Worm (Caenorhabditis elegans) whole organism, L4 larva: Measurements from ENCODE around the gene C45G9.10.

Experiments used
- D1046.2 ChIP-seq: fragments of 200-800 bp; sonication (Bioruptor generic); IDR thresholded peaks from 2 replicates; pipeline ENCODE4 v1.3.6; 2022; ENCODE audit warnings: missing genetic modification characterization, missing compliant biosample characterization
- T20F7.1 ChIP-seq: fragments of 200-800 bp; sonication (Bioruptor generic); optimal IDR thresholded peaks from 2 replicates; lab custom pipeline; 2018; ENCODE audit warnings: mild to moderate bottlenecking, missing genetic modification characterization, missing compliant biosample characterization
- Y105C5A.15 ChIP-seq: fragments of 200-800 bp; sonication (Bioruptor generic); IDR thresholded peaks from 2 replicates; pipeline ENCODE4 v1.3.6; 2022; ENCODE audit warnings: missing genetic modification characterization, missing compliant biosample characterization
- Y48G9A.11 ChIP-seq: fragments of 200-800 bp; sonication (Bioruptor generic); IDR thresholded peaks from 2 replicates; pipeline ENCODE4 v1.3.6; 2022; ENCODE audit warnings: missing genetic modification reagents, missing genetic modification characterization, missing compliant biosample characterization
- Y5F2A.4 ChIP-seq: fragments of 200-800 bp; sonication (Bioruptor generic); optimal IDR thresholded peaks from 2 replicates; lab custom pipeline; 2018; ENCODE audit warnings: mild to moderate bottlenecking, missing genetic modification characterization, missing compliant biosample characterization
- Y75B8A.6 ChIP-seq: fragments of 200-800 bp; sonication (Bioruptor generic); IDR thresholded peaks from 2 replicates; pipeline ENCODE4 v1.3.6; 2022; ENCODE audit warnings: missing genetic modification reagents, missing genetic modification characterization, missing compliant biosample characterization
- aha-1 ChIP-seq: fragments of 150-350 bp; peaks from one replicate; lab custom pipeline; 2014; ENCODE audit warnings: missing biosample characterization, missing genetic modification characterization
- arid-1 ChIP-seq: fragments of 200-800 bp; sonication (Bioruptor generic); conservative IDR thresholded peaks from 2 replicates; pipeline ENCODE4 v1.3.6; 2022; ENCODE audit warnings: missing genetic modification reagents, missing genetic modification characterization, missing compliant biosample characterization
- attf-4 ChIP-seq: sonication (generic microtip); optimal IDR thresholded peaks from 3 replicates; lab custom pipeline; 2017; ENCODE audit warnings: missing biosample characterization, missing genetic modification characterization
- ceh-62 ChIP-seq: sonication (generic microtip); optimal IDR thresholded peaks from 2 replicates; lab custom pipeline; 2017; ENCODE audit warnings: missing biosample characterization, missing genetic modification characterization
- daf-12 ChIP-seq: fragments of 150-350 bp; optimal IDR thresholded peaks from 2 replicates; lab custom pipeline; 2014; ENCODE audit warnings: missing biosample characterization, missing genetic modification reagents, missing genetic modification characterization
- hlh-11 ChIP-seq: fragments of 200-800 bp; sonication (Bioruptor generic); optimal IDR thresholded peaks from 2 replicates; lab custom pipeline; 2018; ENCODE audit warnings: mild to moderate bottlenecking, missing genetic modification characterization, missing compliant biosample characterization
- hlh-30 ChIP-seq: sonication (generic microtip); optimal IDR thresholded peaks from 2 replicates; lab custom pipeline; 2017; ENCODE audit warnings: antibody characterized with exemption, mild to moderate bottlenecking, missing genetic modification characterization, missing compliant biosample characterization; ENCODE audit not compliant: insufficient read depth
- hmg-1.1 ChIP-seq: fragments of 200-800 bp; sonication (Bioruptor generic); IDR thresholded peaks from 2 replicates; pipeline ENCODE4 v1.3.6; 2022; ENCODE audit warnings: missing genetic modification reagents, missing genetic modification characterization, missing compliant biosample characterization
- lin-1 ChIP-seq: fragments of 200-800 bp; sonication (Bioruptor generic); IDR thresholded peaks from 2 replicates; pipeline ENCODE4 v1.3.6; 2022; ENCODE audit warnings: missing genetic modification reagents, missing genetic modification characterization, missing compliant biosample characterization
- lin-15B ChIP-seq: fragments of 150-350 bp; sonication (generic microtip); optimal IDR thresholded peaks from 3 replicates; lab custom pipeline; 2014; ENCODE audit warnings: missing biosample characterization, missing genetic modification characterization
- lin-29 ChIP-seq: fragments of 200-800 bp; sonication (Bioruptor generic); IDR thresholded peaks from 2 replicates; pipeline ENCODE4 v1.3.6; 2022; ENCODE audit warnings: missing genetic modification reagents, missing genetic modification characterization, missing compliant biosample characterization
- lin-39 ChIP-seq: fragments of 150-350 bp; optimal IDR thresholded peaks from 2 replicates; lab custom pipeline; 2014; ENCODE audit warnings: missing biosample characterization, missing genetic modification reagents, missing genetic modification characterization
- lsy-2 ChIP-seq, 2 experiments: fragments of 150-350 bp in 1 of 2; sonication (generic microtip) in 1 of 2; optimal IDR thresholded peaks; 2 replicates each; lab custom pipeline; 2014 to 2017; ENCODE audit warnings: missing biosample characterization in 2 of 2, missing genetic modification characterization in 2 of 2
- mdl-1 ChIP-seq, 2 experiments: fragments of 150-350 bp in 1 of 2; sonication (generic microtip) in 1 of 2; optimal IDR thresholded peaks; 2 replicates each; lab custom pipeline; 2014 to 2017; ENCODE audit warnings: missing biosample characterization in 2 of 2, missing genetic modification characterization in 2 of 2
- mep-1 ChIP-seq: fragments of 150-350 bp; sonication (generic microtip); optimal IDR thresholded peaks from 3 replicates; lab custom pipeline; 2014; ENCODE audit warnings: missing biosample characterization, missing genetic modification characterization
- mxl-2 ChIP-seq: fragments of 200-800 bp; sonication (Bioruptor generic); conservative IDR thresholded peaks from 2 replicates; pipeline ENCODE4 v1.3.6; 2022; ENCODE audit warnings: missing genetic modification reagents, missing genetic modification characterization, missing compliant biosample characterization
- mxl-3 ChIP-seq: fragments of 200-800 bp; sonication (Bioruptor generic); optimal IDR thresholded peaks from 2 replicates; lab custom pipeline; 2018; ENCODE audit warnings: mild to moderate bottlenecking, missing genetic modification characterization, missing compliant biosample characterization
- nhr-25 ChIP-seq: sonication (generic microtip); optimal IDR thresholded peaks from 2 replicates; lab custom pipeline; 2017; ENCODE audit warnings: missing genetic modification characterization, mild to moderate bottlenecking, missing compliant biosample characterization, antibody characterized with exemption, moderate library complexity, borderline replicate concordance; ENCODE audit not compliant: insufficient read depth
- nhr-28 ChIP-seq: fragments of 150-350 bp; optimal IDR thresholded peaks from 2 replicates; lab custom pipeline; 2014; ENCODE audit warnings: missing biosample characterization, missing genetic modification characterization
- nhr-42 ChIP-seq: fragments of 200-800 bp; sonication (Bioruptor generic); IDR thresholded peaks from 2 replicates; pipeline ENCODE4 v1.3.6; 2022; ENCODE audit warnings: missing genetic modification characterization, missing compliant biosample characterization
- nhr-6 ChIP-seq: fragments of 150-350 bp; optimal IDR thresholded peaks from 2 replicates; lab custom pipeline; 2014; ENCODE audit warnings: missing biosample characterization, missing genetic modification characterization
- php-3 ChIP-seq: fragments of 200-800 bp; sonication (Bioruptor generic); IDR thresholded peaks from 2 replicates; pipeline ENCODE4 v1.3.6; 2022; ENCODE audit warnings: missing genetic modification reagents, missing genetic modification characterization, missing compliant biosample characterization
- rbr-2 ChIP-seq: sonication (generic microtip); optimal IDR thresholded peaks from 2 replicates; lab custom pipeline; 2016; ENCODE audit warnings: missing genotype, missing genetic modification characterization, missing compliant biosample characterization
- set-16 ChIP-seq: fragments of 200-800 bp; sonication (Bioruptor generic); IDR thresholded peaks from 2 replicates; pipeline ENCODE4 v1.3.6; 2022; ENCODE audit warnings: missing genetic modification reagents, missing genetic modification characterization, missing compliant biosample characterization
- skn-1 ChIP-seq: fragments of 150-350 bp; optimal IDR thresholded peaks from 2 replicates; lab custom pipeline; 2014; ENCODE audit warnings: missing biosample characterization, missing genetic modification characterization
- snpc-1.2 ChIP-seq: fragments of 200-800 bp; sonication (Bioruptor generic); IDR thresholded peaks from 2 replicates; pipeline ENCODE4 v1.3.6; 2022; ENCODE audit warnings: missing genetic modification reagents, missing genetic modification characterization, missing compliant biosample characterization
- spr-1 ChIP-seq: sonication (generic microtip); optimal IDR thresholded peaks from 2 replicates; lab custom pipeline; 2016; ENCODE audit warnings: mild to moderate bottlenecking, missing genetic modification characterization, missing compliant biosample characterization
- unc-130 ChIP-seq: sonication (generic microtip); optimal IDR thresholded peaks from 2 replicates; lab custom pipeline; 2016; ENCODE audit warnings: missing genetic modification reagents, missing genetic modification characterization, missing compliant biosample characterization
- unc-39 ChIP-seq: sonication (generic microtip); optimal IDR thresholded peaks from 2 replicates; lab custom pipeline; 2017; ENCODE audit warnings: missing biosample characterization, missing genetic modification characterization
- vab-7 ChIP-seq: fragments of 200-800 bp; sonication (Bioruptor generic); IDR thresholded peaks from 2 replicates; pipeline ENCODE4 v1.3.6; 2022; ENCODE audit warnings: missing genetic modification reagents, missing genetic modification characterization, missing compliant biosample characterization
- zfp-3 ChIP-seq: fragments of 200-800 bp; sonication (Bioruptor generic); conservative IDR thresholded peaks from 2 replicates; pipeline ENCODE4 v1.3.6; 2022; ENCODE audit warnings: missing genetic modification reagents, missing genetic modification characterization, missing compliant biosample characterization
- zip-11 ChIP-seq: fragments of 200-800 bp; sonication (Bioruptor generic); IDR thresholded peaks from 2 replicates; pipeline ENCODE4 v1.3.6; 2022; ENCODE audit warnings: missing genetic modification characterization, missing compliant biosample characterization
- zip-2 ChIP-seq: fragments of 150-350 bp; optimal IDR thresholded peaks from 2 replicates; lab custom pipeline; 2014; ENCODE audit warnings: missing biosample characterization, missing genetic modification characterization

The C45G9.10 gene

DNA sequence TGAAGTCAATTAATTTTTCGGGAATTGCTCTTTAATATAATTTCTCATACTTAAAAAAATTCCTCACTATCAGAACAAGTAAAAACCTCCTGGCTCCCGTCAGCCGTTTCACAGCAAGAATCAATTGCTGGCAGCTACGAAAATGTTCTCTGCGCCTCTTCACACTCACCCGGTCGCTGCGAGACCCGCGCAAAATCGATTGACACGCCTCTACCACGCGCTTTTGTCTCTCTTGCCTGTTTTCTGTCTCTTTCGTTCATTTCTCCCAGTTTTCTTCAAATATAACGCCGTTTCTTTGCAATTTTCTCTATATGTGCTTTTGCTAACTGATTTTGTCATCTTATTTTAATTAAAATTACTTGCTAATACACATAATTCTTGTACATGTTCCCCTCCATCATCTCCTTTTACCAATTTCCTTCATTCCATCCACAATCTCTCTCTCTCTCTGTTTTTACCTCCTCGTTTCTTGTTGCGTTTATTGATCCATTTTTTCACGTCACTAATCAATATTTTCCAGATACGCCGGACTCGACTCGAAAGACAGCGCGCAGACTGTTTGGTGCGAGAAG lies 37.2 kb downstream of the C45G9.10 start, which contains the start of gene pcf-11 (continued):
- TF ChIP-seq unc-130 (GFP tag; lab: Kevin White, UChicago) = peak; percentile 7
- TF ChIP-seq, all 104 proteins: peak for 25

- TF ChIP-seq aha-1 (peak; percentile 92), unc-130 (GFP tag; lab: Kevin White, UChicago) (no peak), T20F7.1 (GFP tag; lab: Kevin White, UChicago) (no peak)
Measured at ce11 chrIII:5023642-5024041, 38.1 kb downstream of the C45G9.10 start.

ce11 chrIII:5022964-5023363 lies 38.7 kb downstream of the C45G9.10 start, which contains the start of gene R144.13:
Gene R144.13 (plus strand): TSS chrIII:5023264.
- TF ChIP-seq aha-1 (peak; percentile 19), zfp-3 (GFP tag; lab: Robert Waterston, UW) (no peak), rbr-2 (tag; lab: Kevin White, UChicago) (no peak), D1046.2 (GFP tag; lab: Robert Waterston, UW) (no peak)

- no peak for TF ChIP-seq mdl-1 (tag; optimal IDR thresholded peaks at IDR 0.05; lab: Kevin White, UChicago)
- no peak for TF ChIP-seq hlh-11 (tag; lab: Kevin White, UChicago)
- TF ChIP-seq zip-11 = no peak
- TF ChIP-seq lin-15B = no peak
- no peak for TF ChIP-seq mep-1 (tag; lab: Kevin White, UChicago)
- no peak for TF ChIP-seq Y5F2A.4
- TF ChIP-seq attf-4 (tag; lab: Kevin White, UChicago) = no peak
- no peak for TF ChIP-seq Y48G9A.11 (GFP tag; lab: Robert Waterston, UW)
- no peak for TF ChIP-seq skn-1 (tag; lab: Kevin White, UChicago)
Measured at ce11 chrIII:5021689-5022088, 40.0 kb downstream of the C45G9.10 start, which contains the start of gene R144.3. Gene R144.3 (plus strand): TSS chrIII:5021989.

DNA sequence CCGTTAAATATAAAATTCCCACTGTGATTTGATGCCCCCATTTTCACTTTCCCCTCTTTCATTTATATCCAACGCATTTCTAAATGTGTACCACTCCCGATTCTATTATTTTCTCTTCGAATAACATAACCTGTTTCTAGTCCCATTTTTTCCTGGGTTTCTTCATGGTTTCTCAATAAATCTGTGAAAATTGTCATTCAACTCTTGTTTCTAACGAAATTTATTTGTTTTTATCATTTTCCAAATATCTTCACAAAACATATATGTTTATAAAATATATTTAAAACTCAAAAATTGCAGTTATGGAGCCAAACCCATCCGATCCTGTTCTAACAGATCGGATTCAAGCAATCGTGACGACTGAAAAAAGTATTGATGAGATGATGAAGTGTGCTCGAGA lies 40.8 kb downstream of the C45G9.10 start, which contains the start of gene mdt-11:
mdt-11 (plus strand) TSS at position 301 of the 400 bp plus-strand sequence.
- TF ChIP-seq aha-1 = peak; percentile 55
- TF ChIP-seq nhr-28 (tag; lab: Kevin White, UChicago) = no peak
- TF ChIP-seq, all 104 proteins: peak for 1

DNA sequence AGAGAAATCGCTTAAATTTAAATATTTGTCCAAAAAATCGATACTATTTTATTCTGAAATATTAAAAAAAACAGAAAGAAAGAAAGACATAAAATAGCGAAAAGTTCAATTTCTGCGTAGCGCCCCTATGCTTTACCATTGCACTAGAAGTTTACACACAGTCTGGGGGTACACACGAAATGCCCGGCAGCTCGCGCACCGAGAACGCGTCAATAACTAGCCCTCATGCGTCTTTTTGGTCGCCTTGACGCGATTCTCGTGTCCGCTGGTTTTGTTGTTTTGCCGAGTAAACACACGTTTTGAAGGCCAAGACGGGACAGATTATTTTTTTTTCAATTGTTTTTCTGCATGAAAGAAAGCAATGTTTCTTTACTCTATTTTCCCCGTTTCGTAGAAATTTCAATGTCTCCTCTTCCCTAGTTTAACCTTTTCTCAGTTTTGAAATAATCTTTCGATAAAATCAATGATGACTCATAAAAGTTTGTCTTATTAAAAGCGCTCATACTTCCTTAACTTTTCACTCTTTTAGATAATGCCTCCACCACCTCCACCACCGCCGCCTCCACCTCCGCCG lies 43.5 kb downstream of the C45G9.10 start, which contains the start of gene wip-1:
wip-1 (plus strand) TSS at position 524 of the 574 bp plus-strand sequence.
- TF ChIP-seq arid-1 (peak; percentile 98), lsy-2 (tag; optimal IDR thresholded peaks at IDR 0.05; lab: Kevin White, UChicago) (peak; percentile 88 to 97), Y105C5A.15 (GFP tag; lab: Robert Waterston, UW) (peak; percentile 84; the same call in 1 of the 2 replicates), ceh-62 (tag; lab: Kevin White, UChicago) (no peak), vab-7 (peak; percentile 88), mxl-3 (peak; percentile 97), php-3 (peak; percentile 93), lin-39 (tag; lab: Kevin White, UChicago) (peak; percentile 55), mdl-1 (tag; optimal IDR thresholded peaks at IDR 0.05; lab: Kevin White, UChicago) (peak; percentile 20 to 82), lin-29 (peak; percentile 91), nhr-25 (peak; percentile 95), hlh-30 (peak; percentile 94), nhr-42 (peak; percentile 94), Y48G9A.11 (GFP tag; lab: Robert Waterston, UW) (peak; percentile 83), aha-1 (peak; percentile 100), snpc-1.2 (GFP tag; lab: Robert Waterston, UW) (peak; percentile 78), Y75B8A.6 (GFP tag; lab: Robert Waterston, UW) (no peak), zip-2 (tag; lab: Kevin White, UChicago) (peak; percentile 88), mep-1 (tag; lab: Kevin White, UChicago) (peak; percentile 99), mxl-2 (peak; percentile 62), nhr-28 (tag; lab: Kevin White, UChicago) (peak; percentile 98), set-16 (GFP tag; lab: Robert Waterston, UW) (peak; percentile 60), nhr-6 (tag; lab: Kevin White, UChicago) (peak; percentile 95), spr-1 (tag; lab: Kevin White, UChicago) (peak; percentile 96), daf-12 (tag; lab: Kevin White, UChicago) (no peak), hmg-1.1 (peak; percentile 98), lin-1 (GFP tag; lab: Robert Waterston, UW) (peak; percentile 96), unc-39 (peak; percentile 19), T20F7.1 (GFP tag; lab: Kevin White, UChicago) (peak; percentile 95)
